Worm (Caenorhabditis elegans) whole organism, early embryonic: ENCODE measurements around the gene Y97E10AR.6.

Source experiments
- ama-1 ChIP-seq: fragments of 150-350 bp; optimal IDR thresholded peaks from 2 replicates; lab custom pipeline; 2014
- ceh-13 ChIP-seq: fragments of 200-800 bp; sonication (Bioruptor generic); optimal IDR thresholded peaks from 2 replicates; lab custom pipeline; 2018; ENCODE audit warnings: mild to moderate bottlenecking, missing genetic modification characterization, missing compliant biosample characterization
- ceh-36 ChIP-seq: sonication (generic microtip); optimal IDR thresholded peaks from 2 replicates; lab custom pipeline; 2016; ENCODE audit warnings: missing genetic modification characterization, inconsistent platforms, missing compliant biosample characterization
- flt-1 ChIP-seq: fragments of 200-800 bp; sonication (Bioruptor generic); IDR thresholded peaks from 2 replicates; pipeline ENCODE4 v1.3.6; 2022; ENCODE audit warnings: missing genetic modification characterization, missing compliant biosample characterization
- hmg-4 ChIP-seq: fragments of 200-800 bp; sonication (Bioruptor generic); optimal IDR thresholded peaks from 2 replicates; lab custom pipeline; 2018; ENCODE audit warnings: mild to moderate bottlenecking, missing genetic modification characterization, missing compliant biosample characterization
- hnd-1 ChIP-seq: sonication (generic microtip); optimal IDR thresholded peaks from 2 replicates; lab custom pipeline; 2016; ENCODE audit warnings: missing genetic modification characterization, missing compliant biosample characterization
- pes-1 ChIP-seq: fragments of 200-800 bp; sonication (Bioruptor generic); IDR thresholded peaks from 2 replicates; pipeline ENCODE4 v1.3.6; 2022; ENCODE audit warnings: missing genetic modification reagents, missing genetic modification characterization, missing compliant biosample characterization
- sea-1 ChIP-seq: fragments of 200-800 bp; sonication (Bioruptor generic); conservative IDR thresholded peaks from 2 replicates; pipeline ENCODE4 v1.3.6; 2022; ENCODE audit warnings: missing genetic modification characterization, missing compliant biosample characterization
- tbx-37 ChIP-seq: fragments of 200-800 bp; sonication (Bioruptor generic); conservative IDR thresholded peaks from 2 replicates; pipeline ENCODE4 v1.3.6; 2022; ENCODE audit warnings: missing genetic modification reagents, missing genetic modification characterization, missing compliant biosample characterization

DNA sequence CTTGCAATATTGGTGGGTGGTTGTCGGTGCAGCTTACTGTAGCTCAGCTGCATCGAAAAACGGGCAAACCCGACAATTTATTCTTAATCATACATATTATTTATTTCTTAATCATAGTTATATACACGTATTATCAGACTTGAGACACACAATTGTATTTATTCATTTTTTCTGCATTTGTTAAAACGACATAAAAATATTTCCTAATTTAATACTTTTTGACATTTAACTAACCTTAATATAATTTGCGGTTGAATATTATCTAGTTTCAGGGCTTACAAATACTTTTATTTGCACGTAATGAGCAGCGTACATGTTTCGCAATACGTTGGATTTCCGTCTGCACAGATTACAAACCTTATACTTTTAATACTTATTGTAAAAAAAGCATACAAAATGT is 44.6 kb upstream of the Y97E10AR.6 start, which contains the start of gene str-138:
- no peak for TF ChIP-seq ama-1
- no peak for TF ChIP-seq flt-1
- TF ChIP-seq ceh-36 = no peak
- no peak for TF ChIP-seq hmg-4 (GFP tag; lab: Kevin White, UChicago)
- TF ChIP-seq tbx-37 (GFP tag; lab: Robert Waterston, UW) = no peak
- TF ChIP-seq ceh-13 = no peak
- no peak for TF ChIP-seq sea-1 (GFP tag; lab: Robert Waterston, UW)
- no peak for TF ChIP-seq hnd-1 (tag; lab: Kevin White, UChicago)
- no peak for TF ChIP-seq pes-1 (GFP tag; lab: Robert Waterston, UW)
